Worm (Caenorhabditis elegans) whole organism, L1 larva: ENCODE measurements around the gene otpl-4.
A peak's percentile ranks its signal among the peaks of the same experiment; 100 is the strongest.

Source experiments
- C04F5.9 ChIP-seq: sonication (generic microtip); optimal IDR thresholded peaks from 2 replicates; lab custom pipeline; 2016; ENCODE audit warnings: missing genetic modification characterization, missing compliant biosample characterization
- C34B4.2 ChIP-seq: sonication (generic microtip); optimal IDR thresholded peaks from 2 replicates; lab custom pipeline; 2017; ENCODE audit warnings: mild to moderate bottlenecking, missing genetic modification characterization, missing compliant biosample characterization
- F16B12.6 ChIP-seq: fragments of 150-350 bp; optimal IDR thresholded peaks from 2 replicates; lab custom pipeline; 2014; ENCODE audit warnings: missing biosample characterization, missing genetic modification characterization
- Y116A8C.19 ChIP-seq: sonication (generic microtip); optimal IDR thresholded peaks from 2 replicates; lab custom pipeline; 2016; ENCODE audit warnings: missing compliant biosample characterization, missing genetic modification characterization, borderline replicate concordance
- blmp-1 ChIP-seq: fragments of 150-350 bp; optimal IDR thresholded peaks from 2 replicates; lab custom pipeline; 2014; ENCODE audit warnings: missing biosample characterization, missing genetic modification characterization
- ceh-63 ChIP-seq: fragments of 200-800 bp; sonication (Bioruptor generic); optimal IDR thresholded peaks from 2 replicates; lab custom pipeline; 2018; ENCODE audit warnings: mild to moderate bottlenecking, missing genetic modification characterization, missing compliant biosample characterization
- dsc-1 ChIP-seq: sonication (generic microtip); optimal IDR thresholded peaks from 2 replicates; lab custom pipeline; 2016; ENCODE audit warnings: mild to moderate bottlenecking, missing genetic modification characterization, missing compliant biosample characterization
- efl-1 ChIP-seq, 4 experiments: fragments of 150-350 bp; optimal IDR thresholded peaks in 3 of 4; peaks in 1 of 4; 1 replicate in 1 of 4; 2 replicates in 3 of 4; lab custom pipeline; 2014; ENCODE audit warnings: missing biosample characterization in 2 of 4, missing genetic modification characterization in 2 of 4, missing genetic modification reagents in 2 of 4
- egl-27 ChIP-seq, 2 experiments: fragments of 150-350 bp in 1 of 2; sonication (generic microtip); optimal IDR thresholded peaks; 3 replicates each; lab custom pipeline; 2017 to 2018; ENCODE audit warnings: missing biosample characterization in 2 of 2, missing genetic modification characterization in 2 of 2, missing genetic modification reagents in 2 of 2
- elt-3 ChIP-seq, 6 experiments: fragments of 150-350 bp in 1 of 6; sonication (generic microtip); optimal IDR thresholded peaks; 2 replicates each; lab custom pipeline; 2017 to 2018; ENCODE audit warnings: missing biosample characterization in 6 of 6, missing genetic modification characterization in 6 of 6, inconsistent platforms in 1 of 6
- fkh-10 ChIP-seq: sonication (generic microtip); optimal IDR thresholded peaks from 2 replicates; lab custom pipeline; 2017; ENCODE audit warnings: missing biosample characterization, missing genetic modification reagents, missing genetic modification characterization
- fkh-4 ChIP-seq: sonication (generic microtip); optimal IDR thresholded peaks from 2 replicates; lab custom pipeline; 2016; ENCODE audit warnings: missing compliant biosample characterization, missing genetic modification characterization, borderline replicate concordance
- fos-1 ChIP-seq: fragments of 150-350 bp; optimal IDR thresholded peaks from 2 replicates; lab custom pipeline; 2014; ENCODE audit warnings: missing biosample characterization, missing genetic modification characterization
- hpl-2 ChIP-seq: fragments of 150-350 bp; optimal IDR thresholded peaks from 2 replicates; lab custom pipeline; 2014; ENCODE audit warnings: missing biosample characterization, missing genetic modification reagents, missing genetic modification characterization
- isw-1 ChIP-seq: fragments of 200-800 bp; sonication (Bioruptor generic); IDR thresholded peaks from 2 replicates; pipeline ENCODE4 v1.3.6; 2022; ENCODE audit warnings: missing genetic modification characterization, missing compliant biosample characterization
- jun-1 ChIP-seq: fragments of 150-350 bp; optimal IDR thresholded peaks from 2 replicates; lab custom pipeline; 2014; ENCODE audit warnings: missing biosample characterization, missing genetic modification reagents, missing genetic modification characterization
- lin-13 ChIP-seq: fragments of 150-350 bp; optimal IDR thresholded peaks from 2 replicates; lab custom pipeline; 2014; ENCODE audit warnings: missing biosample characterization, missing genetic modification reagents, missing genetic modification characterization
- lin-14 ChIP-seq: fragments of 200-800 bp; sonication (Bioruptor generic); optimal IDR thresholded peaks from 2 replicates; lab custom pipeline; 2018; ENCODE audit warnings: mild to moderate bottlenecking, missing genetic modification characterization, moderate library complexity, missing compliant biosample characterization
- lin-35 ChIP-seq, 2 experiments: fragments of 150-350 bp; optimal IDR thresholded peaks; 2 replicates each; lab custom pipeline; 2014; ENCODE audit warnings: missing biosample characterization in 2 of 2, missing genetic modification characterization in 2 of 2, missing genetic modification reagents in 2 of 2
- lin-39 ChIP-seq: fragments of 150-350 bp; optimal IDR thresholded peaks from 2 replicates; lab custom pipeline; 2014; ENCODE audit warnings: missing biosample characterization, missing genetic modification reagents, missing genetic modification characterization
- nhr-11 ChIP-seq: fragments of 150-350 bp; optimal IDR thresholded peaks from 2 replicates; lab custom pipeline; 2014; ENCODE audit warnings: missing biosample characterization, missing genetic modification characterization
- nhr-12 ChIP-seq: sonication (generic microtip); optimal IDR thresholded peaks from 2 replicates; lab custom pipeline; 2017; ENCODE audit warnings: missing biosample characterization, missing genetic modification characterization
- nhr-237 ChIP-seq: fragments of 150-350 bp; optimal IDR thresholded peaks from 2 replicates; lab custom pipeline; 2014; ENCODE audit warnings: missing biosample characterization, missing genetic modification characterization
- nhr-28 ChIP-seq: fragments of 150-350 bp; optimal IDR thresholded peaks from 2 replicates; lab custom pipeline; 2014; ENCODE audit warnings: missing biosample characterization, missing genetic modification characterization
- nhr-71 ChIP-seq: sonication (generic microtip); optimal IDR thresholded peaks from 2 replicates; lab custom pipeline; 2016; ENCODE audit warnings: mild to moderate bottlenecking, missing genetic modification characterization, moderate library complexity, missing compliant biosample characterization
- nhr-77 ChIP-seq: fragments of 150-350 bp; optimal IDR thresholded peaks from 2 replicates; lab custom pipeline; 2014; ENCODE audit warnings: missing biosample characterization, missing genetic modification characterization
- nhr-85 ChIP-seq: sonication (generic microtip); peaks from one replicate; lab custom pipeline; 2016; ENCODE audit warnings: missing genetic modification characterization, inconsistent platforms, missing compliant biosample characterization
- nhr-90 ChIP-seq: sonication (generic microtip); optimal IDR thresholded peaks from 2 replicates; lab custom pipeline; 2016; ENCODE audit warnings: mild to moderate bottlenecking, missing genetic modification characterization, missing compliant biosample characterization; ENCODE audit not compliant: poor library complexity
- rnt-1 ChIP-seq: sonication (generic microtip); optimal IDR thresholded peaks from 2 replicates; lab custom pipeline; 2016; ENCODE audit warnings: mild to moderate bottlenecking, missing genetic modification characterization, moderate library complexity, missing compliant biosample characterization
- skn-1 ChIP-seq: fragments of 150-350 bp; optimal IDR thresholded peaks from 2 replicates; lab custom pipeline; 2014; ENCODE audit warnings: missing biosample characterization, missing genetic modification characterization
- snpc-4 ChIP-seq: fragments of 150-350 bp; optimal IDR thresholded peaks from 2 replicates; lab custom pipeline; 2014; ENCODE audit warnings: missing biosample characterization, missing genetic modification characterization
- snu-23 ChIP-seq: sonication (generic microtip); optimal IDR thresholded peaks from 2 replicates; lab custom pipeline; 2016; ENCODE audit warnings: missing genetic modification characterization, missing compliant biosample characterization
- sox-4 ChIP-seq: sonication (generic microtip); optimal IDR thresholded peaks from 2 replicates; lab custom pipeline; 2016; ENCODE audit warnings: missing genetic modification characterization, missing compliant biosample characterization
- sup-37 ChIP-seq: fragments of 200-800 bp; sonication (Bioruptor generic); optimal IDR thresholded peaks from 2 replicates; lab custom pipeline; 2018; ENCODE audit warnings: mild to moderate bottlenecking, missing genetic modification characterization, missing compliant biosample characterization
- unc-130 ChIP-seq: fragments of 150-350 bp; optimal IDR thresholded peaks from 2 replicates; lab custom pipeline; 2017; ENCODE audit warnings: missing biosample characterization, missing genetic modification characterization, inconsistent platforms
- zag-1 ChIP-seq: fragments of 150-350 bp; optimal IDR thresholded peaks from 2 replicates; lab custom pipeline; 2014; ENCODE audit warnings: missing biosample characterization, missing genetic modification characterization

Gene otpl-4

ce11 chrV:8537031-8537430, at the start of gene otpl-4:
otpl-4 (plus strand) TSS chrV:8537331.
- TF ChIP-seq fkh-10 (GFP tag; lab: Kevin White, UChicago) (no peak), fkh-4 (tag; lab: Kevin White, UChicago) (no peak), nhr-237 (tag; lab: Kevin White, UChicago) (no peak), egl-27 (tag; optimal IDR thresholded peaks at IDR 0.05; lab: Kevin White, UChicago) (no peak), nhr-11 (tag; lab: Kevin White, UChicago) (no peak), nhr-12 (tag; lab: Kevin White, UChicago) (no peak), isw-1 (no peak), nhr-77 (tag; lab: Kevin White, UChicago) (no peak), lin-39 (tag; lab: Kevin White, UChicago) (no peak), fos-1 (tag; lab: Kevin White, UChicago) (no peak), unc-130 (no peak), F16B12.6 (tag; lab: Kevin White, UChicago) (no peak), zag-1 (no peak), C34B4.2 (tag; lab: Kevin White, UChicago) (no peak), Y116A8C.19 (no peak), nhr-85 (tag; lab: Kevin White, UChicago) (no peak), jun-1 (tag; lab: Kevin White, UChicago) (no peak), nhr-90 (no peak)

- TF ChIP-seq zag-1 (no peak), ceh-63 (GFP tag; lab: Kevin White, UChicago) (no peak), blmp-1 (peak; percentile 53), C04F5.9 (no peak)
Measured at ce11 chrV:8494260-8494939, 42.7 kb upstream of the otpl-4 start, which contains the start of gene pxn-1. pxn-1 (plus strand) TSS chrV:8494889.

- TF ChIP-seq snpc-4 (tag; lab: Kevin White, UChicago) (no peak), elt-3 (tag; optimal IDR thresholded peaks at IDR 0.05; lab: Kevin White, UChicago) (no peak), lin-14 (GFP tag; lab: Kevin White, UChicago) (no peak), lin-13 (no peak), efl-1 (optimal IDR thresholded peaks at IDR 0.05; lab: Kevin White, UChicago) (no peak), efl-1 (GFP tag; optimal IDR thresholded peaks at IDR 0.05 in 1 of 2; lab: Kevin White, UChicago) (no peak), dsc-1 (tag; lab: Kevin White, UChicago) (no peak), fos-1 (tag; lab: Kevin White, UChicago) (no peak), sup-37 (no peak), skn-1 (tag; lab: Kevin White, UChicago) (no peak), nhr-71 (tag; lab: Kevin White, UChicago) (no peak)
Measured at ce11 chrV:8495106-8495505, 42.0 kb upstream of the otpl-4 start.

ce11 chrV:8495965-8496364, 41.2 kb upstream of the otpl-4 start:
- TF ChIP-seq snu-23 (GFP tag; lab: Kevin White, UChicago): peak; percentile 3
- no peak for TF ChIP-seq nhr-28
- no peak for TF ChIP-seq jun-1 (tag; lab: Kevin White, UChicago)
- TF ChIP-seq lin-35 (GFP tag; optimal IDR thresholded peaks at IDR 0.05; lab: Kevin White, UChicago): peak in 1 of 2 experiments; percentile 29
- TF ChIP-seq sox-4: no peak
- TF ChIP-seq rnt-1: peak; percentile 29

- no peak for TF ChIP-seq fkh-10 (GFP tag; lab: Kevin White, UChicago)
- TF ChIP-seq nhr-77 (tag; lab: Kevin White, UChicago): no peak
- no peak for TF ChIP-seq hpl-2
Measured at ce11 chrV:8499407-8499806, 37.7 kb upstream of the otpl-4 start.
